Worm (Caenorhabditis elegans) whole organism, L2 larva: ENCODE measurements around the gene K09F6.11.

Experiments used
- ama-1 ChIP-seq: fragments of 150-350 bp; optimal IDR thresholded peaks from 2 replicates; lab custom pipeline; 2018; ENCODE audit warnings: inconsistent platforms
- blmp-1 ChIP-seq: sonication (generic microtip); optimal IDR thresholded peaks from 2 replicates; lab custom pipeline; 2017; ENCODE audit warnings: missing genetic modification characterization, mild to moderate bottlenecking, missing compliant biosample characterization, antibody characterized with exemption, moderate library complexity; ENCODE audit not compliant: insufficient read depth
- ceh-16 ChIP-seq: fragments of 150-350 bp; optimal IDR thresholded peaks from 2 replicates; lab custom pipeline; 2014; ENCODE audit warnings: missing biosample characterization, missing genetic modification characterization
- ceh-82 ChIP-seq: fragments of 150-350 bp; optimal IDR thresholded peaks from 2 replicates; lab custom pipeline; 2014; ENCODE audit warnings: missing biosample characterization, missing genetic modification characterization
- nhr-10 ChIP-seq: sonication (generic microtip); optimal IDR thresholded peaks from 2 replicates; lab custom pipeline; 2017; ENCODE audit warnings: missing biosample characterization, missing genetic modification characterization
- nhr-11 ChIP-seq: fragments of 150-350 bp; optimal IDR thresholded peaks from 2 replicates; lab custom pipeline; 2014; ENCODE audit warnings: missing biosample characterization, missing genetic modification characterization
- nhr-23 ChIP-seq: fragments of 150-350 bp; optimal IDR thresholded peaks from 2 replicates; lab custom pipeline; 2014; ENCODE audit warnings: missing biosample characterization, missing genetic modification reagents, missing genetic modification characterization
- nhr-25 ChIP-seq: fragments of 150-350 bp; sonication (generic microtip); optimal IDR thresholded peaks from 3 replicates; lab custom pipeline; 2014; ENCODE audit warnings: missing biosample characterization, missing genetic modification characterization
- nhr-6 ChIP-seq: fragments of 150-350 bp; optimal IDR thresholded peaks from 2 replicates; lab custom pipeline; 2014; ENCODE audit warnings: missing biosample characterization, missing genetic modification characterization
- nhr-77 ChIP-seq: fragments of 150-350 bp; optimal IDR thresholded peaks from 2 replicates; lab custom pipeline; 2014; ENCODE audit warnings: missing biosample characterization, missing genetic modification characterization
- skn-1 ChIP-seq: sonication (generic microtip); optimal IDR thresholded peaks from 2 replicates; lab custom pipeline; 2017; ENCODE audit warnings: missing biosample characterization, missing genetic modification characterization
- snpc-4 ChIP-seq: fragments of 150-350 bp; optimal IDR thresholded peaks from 2 replicates; lab custom pipeline; 2014; ENCODE audit warnings: missing biosample characterization, missing genetic modification characterization
- unc-39 ChIP-seq: fragments of 150-350 bp; optimal IDR thresholded peaks from 2 replicates; lab custom pipeline; 2014; ENCODE audit warnings: missing biosample characterization, missing genetic modification characterization
- ztf-11 ChIP-seq: sonication (generic microtip); optimal IDR thresholded peaks from 2 replicates; lab custom pipeline; 2017; ENCODE audit warnings: missing biosample characterization, missing genetic modification characterization

DNA sequence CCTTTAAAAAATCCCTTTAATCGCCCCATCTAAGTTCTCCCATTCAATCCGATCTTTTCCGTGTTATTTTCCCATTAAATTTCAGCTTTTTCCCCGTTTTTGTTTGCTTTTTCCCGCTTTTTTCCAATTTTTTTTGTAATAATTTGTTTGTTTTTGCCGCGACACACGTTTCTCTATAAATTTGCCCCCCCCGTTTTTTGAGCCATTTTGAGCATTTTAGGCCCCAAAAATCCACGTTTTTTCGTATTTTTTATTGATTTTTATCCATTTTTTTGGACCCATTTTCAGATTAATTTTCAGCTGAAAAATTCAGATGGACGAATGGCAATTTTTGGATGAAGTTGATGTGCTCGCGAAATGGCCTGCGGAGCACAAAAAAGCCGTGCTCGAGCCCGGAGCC is 36.6 kb upstream of the K09F6.11 start, which contains the start of gene F54A3.2:
- TF ChIP-seq snpc-4 (tag; lab: Kevin White, UChicago) (no peak), nhr-23 (tag; lab: Kevin White, UChicago) (no peak), ceh-82 (tag; lab: Kevin White, UChicago) (no peak), nhr-6 (tag; lab: Kevin White, UChicago) (no peak), nhr-25 (tag; lab: Kevin White, UChicago) (no peak), skn-1 (tag; lab: Kevin White, UChicago) (no peak), unc-39 (tag; lab: Kevin White, UChicago) (no peak), nhr-11 (tag; lab: Kevin White, UChicago) (no peak), nhr-77 (tag; lab: Kevin White, UChicago) (no peak), ama-1 (lab: Kevin White, UChicago) (no peak), ztf-11 (no peak), ceh-16 (no peak), nhr-10 (tag; lab: Kevin White, UChicago) (no peak), blmp-1 (tag; lab: Kevin White, UChicago) (no peak)
